Fruit fly (Drosophila melanogaster) whole organism, embryonic: ENCODE data around the gene Cyp12a4.

Experiments
- Atf6 ChIP-seq: fragments of 200-800 bp; sonication (Bioruptor generic); IDR thresholded peaks from 2 replicates; pipeline ENCODE4 v1.3.6; 2022; ENCODE audit warnings: missing biosample characterization, missing genetic modification characterization
- Bdp1 ChIP-seq: fragments of 200-800 bp; sonication (Bioruptor generic); optimal IDR thresholded peaks from 3 replicates; lab custom pipeline; 2016; ENCODE audit warnings: missing biosample characterization, missing genetic modification characterization
- CG11696 ChIP-seq: fragments of 200-800 bp; sonication (Bioruptor generic); IDR thresholded peaks from 2 replicates; pipeline ENCODE4 v1.3.6; 2022; ENCODE audit warnings: missing biosample characterization, missing genetic modification characterization
- CG12219 ChIP-seq: fragments of 200-800 bp; sonication (Bioruptor generic); optimal IDR thresholded peaks from 3 replicates; lab custom pipeline; 2018; ENCODE audit warnings: missing biosample characterization, mild to moderate bottlenecking, missing genetic modification characterization
- CG12236 ChIP-seq: fragments of 200-800 bp; sonication (Bioruptor generic); optimal IDR thresholded peaks from 2 replicates; lab custom pipeline; 2016; ENCODE audit warnings: missing biosample characterization, missing genetic modification characterization
- CG1233 ChIP-seq: fragments of 200-800 bp; sonication (Bioruptor generic); optimal IDR thresholded peaks from 4 replicates; lab custom pipeline; 2018; ENCODE audit warnings: missing biosample characterization, mild to moderate bottlenecking, missing genetic modification characterization
- CG12391 ChIP-seq: fragments of 200-800 bp; sonication (Bioruptor generic); optimal IDR thresholded peaks from 3 replicates; lab custom pipeline; 2018; ENCODE audit warnings: missing biosample characterization, mild to moderate bottlenecking, missing genetic modification characterization, moderate library complexity
- CG12942 ChIP-seq: fragments of 200-800 bp; sonication (Bioruptor generic); optimal IDR thresholded peaks from 3 replicates; lab custom pipeline; 2016; ENCODE audit warnings: missing biosample characterization, missing genetic modification characterization
- CG1647 ChIP-seq: fragments of 200-800 bp; sonication (Bioruptor generic); optimal IDR thresholded peaks from 3 replicates; lab custom pipeline; 2016; ENCODE audit warnings: missing biosample characterization, missing genetic modification characterization
- CG16863 ChIP-seq: fragments of 200-800 bp; sonication (Bioruptor generic); optimal IDR thresholded peaks from 3 replicates; lab custom pipeline; 2016; ENCODE audit warnings: missing biosample characterization, missing genetic modification characterization
- CG17612 ChIP-seq: fragments of 200-800 bp; sonication (Bioruptor generic); IDR thresholded peaks from 2 replicates; pipeline ENCODE4 v1.3.6; 2022; ENCODE audit warnings: missing biosample characterization, missing genetic modification characterization
- CG17802 ChIP-seq: fragments of 200-800 bp; sonication (Bioruptor generic); optimal IDR thresholded peaks from 2 replicates; lab custom pipeline; 2018; ENCODE audit warnings: missing biosample characterization, mild to moderate bottlenecking, missing genetic modification characterization, moderate library complexity
- CG17912 ChIP-seq: fragments of 200-800 bp; sonication (Bioruptor generic); optimal IDR thresholded peaks from 2 replicates; lab custom pipeline; 2018; ENCODE audit warnings: missing biosample characterization, mild to moderate bottlenecking, missing genetic modification characterization
- CG31365 ChIP-seq: fragments of 200-800 bp; sonication (Bioruptor generic); optimal IDR thresholded peaks from 2 replicates; lab custom pipeline; 2018; ENCODE audit warnings: missing biosample characterization, mild to moderate bottlenecking, missing genetic modification characterization
- CG31388 ChIP-seq: fragments of 200-800 bp; sonication (Bioruptor generic); optimal IDR thresholded peaks from 2 replicates; lab custom pipeline; 2016; ENCODE audit warnings: missing biosample characterization, missing genetic modification characterization
- CG32532 ChIP-seq: fragments of 200-800 bp; sonication (Bioruptor generic); IDR thresholded peaks from 2 replicates; pipeline ENCODE4 v1.3.6; 2022; ENCODE audit warnings: missing biosample characterization, missing genetic modification characterization
- CG9932 ChIP-seq: fragments of 200-800 bp; sonication (Bioruptor generic); IDR thresholded peaks from 2 replicates; pipeline ENCODE4 v1.3.6; 2022; ENCODE audit warnings: missing biosample characterization, missing genetic modification characterization
- CkIIα-i1 ChIP-seq: fragments of 200-800 bp; sonication (Bioruptor generic); IDR thresholded peaks from 2 replicates; pipeline ENCODE4 v1.3.6; 2022; ENCODE audit warnings: missing biosample characterization, missing genetic modification characterization
- Dip3 ChIP-seq: fragments of 200-800 bp; sonication (Bioruptor generic); optimal IDR thresholded peaks from 3 replicates; lab custom pipeline; 2016; ENCODE audit warnings: missing biosample characterization, missing genetic modification characterization
- Drgx ChIP-seq: fragments of 200-800 bp; sonication (Bioruptor generic); IDR thresholded peaks from 2 replicates; pipeline ENCODE4 v1.3.6; 2022; ENCODE audit warnings: missing biosample characterization, missing genetic modification characterization
- HLH54F ChIP-seq: fragments of 200-800 bp; sonication (Bioruptor generic); optimal IDR thresholded peaks from 3 replicates; lab custom pipeline; 2016; ENCODE audit warnings: missing biosample characterization, missing genetic modification characterization
- Hsf ChIP-seq: fragments of 200-800 bp; sonication (Bioruptor generic); optimal IDR thresholded peaks from 3 replicates; lab custom pipeline; 2016; ENCODE audit warnings: missing biosample characterization, missing genetic modification characterization
- Lim3 ChIP-seq: fragments of 200-800 bp; sonication (Bioruptor generic); IDR thresholded peaks from 2 replicates; pipeline ENCODE4 v1.3.6; 2022; ENCODE audit warnings: missing biosample characterization, missing genetic modification characterization
- MTF-1 ChIP-seq: fragments of 200-800 bp; sonication (Bioruptor generic); optimal IDR thresholded peaks from 2 replicates; lab custom pipeline; 2018; ENCODE audit warnings: missing biosample characterization, mild to moderate bottlenecking, missing genetic modification characterization, borderline replicate concordance
- Opbp ChIP-seq: fragments of 200-800 bp; sonication (Bioruptor generic); IDR thresholded peaks from 3 replicates; pipeline ENCODE4 v1.3.6; 2022; ENCODE audit warnings: missing biosample characterization, missing genetic modification characterization; ENCODE audit not compliant: partially characterized antibody
- Optix ChIP-seq: fragments of 200-800 bp; sonication (Bioruptor generic); IDR thresholded peaks from 3 replicates; pipeline ENCODE4 v1.3.6; 2022; ENCODE audit warnings: missing biosample characterization, missing genetic modification characterization
- Ravus ChIP-seq: fragments of 200-800 bp; sonication (Bioruptor generic); IDR thresholded peaks from 2 replicates; pipeline ENCODE4 v1.3.6; 2022; ENCODE audit warnings: missing biosample characterization, missing genetic modification characterization
- Rfx ChIP-seq: fragments of 200-800 bp; sonication (Bioruptor generic); IDR thresholded peaks from 2 replicates; pipeline ENCODE4 v1.3.6; 2022; ENCODE audit warnings: missing biosample characterization, missing genetic modification characterization
- Scr ChIP-seq: fragments of 200-800 bp; sonication (Bioruptor generic); IDR thresholded peaks from 2 replicates; pipeline ENCODE4 v1.3.6; 2022; ENCODE audit warnings: missing biosample characterization, missing genetic modification characterization; ENCODE audit not compliant: partially characterized antibody
- Tbp ChIP-seq: fragments of >200 bp; optimal IDR thresholded peaks from 2 replicates; lab custom pipeline; 2018; ENCODE audit warnings: missing biosample characterization, missing genetic modification characterization
- ap ChIP-seq: fragments of 200-800 bp; sonication (Bioruptor generic); IDR thresholded peaks from 2 replicates; pipeline ENCODE4 v1.3.6; 2022; ENCODE audit warnings: missing biosample characterization, missing genetic modification characterization
- btn ChIP-seq: fragments of 200-800 bp; sonication (Bioruptor generic); optimal IDR thresholded peaks from 2 replicates; lab custom pipeline; 2016; ENCODE audit warnings: missing biosample characterization, missing genetic modification characterization
- chif ChIP-seq, 2 experiments: fragments of 200-800 bp; sonication (Bioruptor generic); optimal IDR thresholded peaks; 3 replicates each; lab custom pipeline; 2016; ENCODE audit warnings: missing biosample characterization in 2 of 2, missing genetic modification characterization in 2 of 2
- crc ChIP-seq: fragments of 200-800 bp; sonication (Bioruptor generic); optimal IDR thresholded peaks from 2 replicates; lab custom pipeline; 2016; ENCODE audit warnings: missing biosample characterization, missing genetic modification characterization
- da ChIP-seq: fragments of 200-800 bp; sonication (Bioruptor generic); optimal IDR thresholded peaks from 2 replicates; lab custom pipeline; 2016; ENCODE audit warnings: missing biosample characterization, missing genetic modification characterization
- danr ChIP-seq: fragments of 200-800 bp; sonication (Bioruptor generic); IDR thresholded peaks from 2 replicates; pipeline ENCODE4 v1.3.6; 2022; ENCODE audit warnings: missing biosample characterization, missing genetic modification characterization
- dati ChIP-seq: fragments of 200-800 bp; sonication (Bioruptor generic); IDR thresholded peaks from 2 replicates; pipeline ENCODE4 v1.3.6; 2022; ENCODE audit warnings: missing biosample characterization, missing genetic modification characterization
- gro ChIP-seq: fragments of 200-800 bp; sonication (Bioruptor generic); optimal IDR thresholded peaks from 2 replicates; lab custom pipeline; 2016; ENCODE audit warnings: missing biosample characterization, missing genetic modification characterization
- kni ChIP-seq: fragments of 200-800 bp; sonication (Bioruptor generic); optimal IDR thresholded peaks from 3 replicates; lab custom pipeline; 2017; ENCODE audit warnings: mild to moderate bottlenecking, missing biosample characterization, missing genetic modification reagents, missing genetic modification characterization
- knrl ChIP-seq: fragments of 200-800 bp; sonication (Bioruptor generic); IDR thresholded peaks from 3 replicates; pipeline ENCODE4 v1.3.6; 2022; ENCODE audit warnings: missing biosample characterization, missing genetic modification characterization; ENCODE audit not compliant: partially characterized antibody
- maf-S ChIP-seq: fragments of 200-800 bp; sonication (Bioruptor generic); optimal IDR thresholded peaks from 2 replicates; lab custom pipeline; 2016; ENCODE audit warnings: missing biosample characterization, missing genetic modification characterization
- nau ChIP-seq: fragments of 200-800 bp; sonication (Bioruptor generic); optimal IDR thresholded peaks from 3 replicates; lab custom pipeline; 2017; ENCODE audit warnings: missing biosample characterization, mild to moderate bottlenecking, missing genetic modification characterization, missing genetic modification reagents
- nom ChIP-seq: fragments of 200-800 bp; sonication (Bioruptor generic); optimal IDR thresholded peaks from 2 replicates; lab custom pipeline; 2017; ENCODE audit warnings: missing biosample characterization, missing genetic modification characterization, mild to moderate bottlenecking, moderate library complexity, missing genetic modification reagents
- onecut ChIP-seq: fragments of 200-800 bp; sonication (Bioruptor generic); IDR thresholded peaks from 2 replicates; pipeline ENCODE4 v1.3.6; 2022; ENCODE audit warnings: missing biosample characterization, missing genetic modification characterization
- pros ChIP-seq: fragments of 200-800 bp; sonication (Bioruptor generic); optimal IDR thresholded peaks from 3 replicates; lab custom pipeline; 2019; ENCODE audit warnings: missing biosample characterization, mild to moderate bottlenecking, missing genetic modification characterization, moderate library complexity
- rib ChIP-seq: fragments of 200-800 bp; sonication (Bioruptor generic); IDR thresholded peaks from 2 replicates; pipeline ENCODE4 v1.3.6; 2022; ENCODE audit warnings: missing biosample characterization, missing genetic modification characterization
- sens-2 ChIP-seq: fragments of 200-800 bp; sonication (Bioruptor generic); IDR thresholded peaks from 2 replicates; pipeline ENCODE4 v1.3.6; 2022; ENCODE audit warnings: missing biosample characterization, missing genetic modification characterization
- sisA ChIP-seq: fragments of 200-800 bp; sonication (Bioruptor generic); IDR thresholded peaks from 2 replicates; pipeline ENCODE4 v1.3.6; 2022; ENCODE audit warnings: missing biosample characterization, missing genetic modification characterization
- sr ChIP-seq: fragments of 200-800 bp; sonication (Bioruptor generic); IDR thresholded peaks from 3 replicates; pipeline ENCODE4 v1.3.6; 2022; ENCODE audit warnings: missing biosample characterization, missing genetic modification characterization
- trh ChIP-seq: fragments of 200-800 bp; sonication (Bioruptor generic); optimal IDR thresholded peaks from 2 replicates; lab custom pipeline; 2016; ENCODE audit warnings: missing biosample characterization, missing genetic modification characterization
- z ChIP-seq: fragments of 200-800 bp; sonication (Bioruptor generic); IDR thresholded peaks from 3 replicates; pipeline ENCODE4 v1.3.6; 2022; ENCODE audit warnings: missing biosample characterization, missing genetic modification characterization

Cyp12a4 gene

DNA sequence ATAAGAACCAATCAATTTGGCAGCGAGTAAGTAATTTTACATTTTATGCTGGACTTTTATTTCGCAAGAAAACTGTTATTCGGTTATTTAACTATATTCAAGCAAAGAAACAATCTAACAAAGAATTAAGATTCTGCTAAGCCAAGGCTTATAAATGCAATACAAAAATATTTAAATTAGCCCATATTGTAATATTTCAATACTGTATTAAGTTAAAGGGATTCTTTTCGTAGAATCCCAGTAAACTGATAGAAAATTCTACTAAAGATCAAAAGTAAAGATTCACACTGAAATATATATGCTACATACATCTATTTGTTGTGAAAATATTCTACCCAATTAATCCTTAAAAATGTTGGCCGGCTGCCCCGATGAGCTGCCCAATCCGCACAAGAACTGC is 41.7 kb downstream of the Cyp12a4 start, which contains the start of gene CG14282:
Gene CG14282 (plus strand): TSS at position 301 of the 400 bp plus-strand sequence.
- TF ChIP-seq Ravus (GFP tag; lab: Robert Waterston, UW), result no peak
- TF ChIP-seq CG11696 (GFP tag; lab: Robert Waterston, UW), result no peak
- TF ChIP-seq sisA, result no peak
- no peak for TF ChIP-seq maf-S (GFP tag; lab: Kevin White, UChicago)
- no peak for TF ChIP-seq nau (GFP tag; lab: Kevin White, UChicago)
- TF ChIP-seq HLH54F (GFP tag; lab: Kevin White, UChicago), result no peak
- no peak for TF ChIP-seq danr
- TF ChIP-seq dati, result no peak
- TF ChIP-seq CG31388 (GFP tag; lab: Kevin White, UChicago), result no peak
- TF ChIP-seq CG17612 (GFP tag; lab: Robert Waterston, UW), result no peak
- no peak for TF ChIP-seq onecut
- no peak for TF ChIP-seq knrl (GFP tag; lab: Robert Waterston, UW)
- no peak for TF ChIP-seq Opbp
- no peak for TF ChIP-seq CG32532 (GFP tag; lab: Robert Waterston, UW)
- TF ChIP-seq CG12236 (GFP tag; lab: Kevin White, UChicago), result no peak
- TF ChIP-seq Tbp (GFP tag; lab: Kevin White, UChicago), result no peak

DNA sequence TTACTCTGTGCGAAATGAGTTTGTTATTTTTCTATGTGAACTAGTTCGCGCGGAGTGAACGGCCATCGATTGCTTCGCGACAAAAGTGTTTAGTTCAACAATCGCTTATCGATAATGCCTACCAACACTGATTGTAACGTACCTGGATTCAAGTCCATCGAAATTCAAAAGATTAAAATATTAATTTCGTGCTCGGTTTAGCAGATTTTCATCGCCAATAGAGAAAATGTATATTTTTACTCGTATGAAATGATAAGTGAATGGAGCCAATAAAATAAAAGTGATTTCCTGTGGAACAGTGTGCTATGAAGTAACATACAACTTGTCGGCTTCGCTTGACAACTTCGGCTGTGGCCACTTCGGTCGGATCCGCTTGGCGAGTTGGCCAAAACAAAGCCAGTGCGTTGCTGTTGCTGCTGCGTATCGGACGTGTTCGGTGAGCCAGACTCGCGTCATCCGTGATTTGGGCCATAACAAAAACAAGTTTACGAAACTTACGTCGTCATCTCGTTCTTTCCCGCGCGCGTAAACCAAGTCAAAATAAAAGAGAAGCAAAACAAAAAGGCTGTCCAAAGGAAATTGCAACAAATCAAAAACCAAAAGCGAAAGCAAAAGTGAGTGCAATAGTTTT is 45.4 kb downstream of the Cyp12a4 start, which contains the start of the genes CG5555 and myd:
Gene CG5555 (minus strand): TSS at position 276 of the 631 bp plus-strand sequence.
Gene myd (plus strand): TSS at position 397 of the 631 bp plus-strand sequence.
- TF ChIP-seq chif (GFP tag; optimal IDR thresholded peaks at IDR 0.05; lab: Kevin White, UChicago) (no peak), CG31365 (no peak), gro (GFP tag; lab: Kevin White, UChicago) (peak; percentile 80), z (GFP tag; lab: Robert Waterston, UW) (no peak), CG12219 (GFP tag; lab: Kevin White, UChicago) (no peak), Bdp1 (GFP tag; lab: Kevin White, UChicago) (no peak), rib (GFP tag; lab: Robert Waterston, UW) (0 out of 2 replicates have a peak, but pooled peaks have one; percentile 60), sens-2 (GFP tag; lab: Robert Waterston, UW) (no peak), CkIIα-i1 (no peak), CG17912 (GFP tag; lab: Kevin White, UChicago) (no peak), crc (GFP tag; lab: Kevin White, UChicago) (peak; percentile 13), CG12942 (GFP tag; lab: Kevin White, UChicago) (no peak), pros (GFP tag; lab: Kevin White, UChicago) (no peak), CG16863 (GFP tag; lab: Kevin White, UChicago) (no peak), CG1233 (GFP tag; lab: Kevin White, UChicago) (no peak), Drgx (GFP tag; lab: Robert Waterston, UW) (peak; percentile 73), CG12391 (tag; lab: Kevin White, UChicago) (peak; percentile 49), CG1647 (GFP tag; lab: Kevin White, UChicago) (no peak), Hsf (peak; percentile 47), da (no peak), Lim3 (no peak), Dip3 (peak; percentile 18), Scr (GFP tag; lab: Robert Waterston, UW) (peak; percentile 77), CG17802 (tag; lab: Kevin White, UChicago) (no peak), Optix (peak; percentile 42; the same call in 1 of the 3 replicates), MTF-1 (GFP tag; lab: Kevin White, UChicago) (no peak), CG9932 (GFP tag; lab: Robert Waterston, UW) (peak; percentile 74), ap (no peak), trh (GFP tag; lab: Kevin White, UChicago) (no peak), btn (no peak), Atf6 (GFP tag; lab: Robert Waterston, UW) (peak; percentile 74), kni (peak; percentile 3), sr (GFP tag; lab: Robert Waterston, UW) (no peak), nom (GFP tag; lab: Kevin White, UChicago) (no peak), Rfx (GFP tag; lab: Robert Waterston, UW) (peak; percentile 62)
